Worm (Caenorhabditis elegans): ENCODE data around the gene nlp-21.

The nlp-21 gene

DNA sequence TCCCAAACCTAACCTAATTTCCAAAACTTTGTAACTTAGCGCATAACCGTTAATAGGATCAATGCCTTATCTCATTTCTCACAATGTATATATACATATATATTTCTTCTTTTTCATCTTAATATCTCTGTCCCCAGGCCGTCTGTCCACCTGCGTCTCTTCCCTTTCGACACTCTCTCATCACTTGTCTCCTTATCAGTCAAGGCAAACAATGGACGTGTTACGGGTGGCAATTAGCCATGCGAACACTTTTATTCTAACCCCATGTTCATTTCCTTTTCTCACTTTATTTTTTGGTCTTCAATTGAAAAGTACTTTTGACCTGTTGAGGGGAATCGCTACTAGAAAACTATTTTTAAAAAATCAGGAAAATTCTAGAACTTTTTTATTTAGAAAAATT lies 35.6 kb downstream of the nlp-21 start:
- no peak for TF ChIP-seq ref-1 (GFP tag; conservative IDR thresholded peaks at IDR 0.05)
- TF ChIP-seq med-1 (GFP tag; optimal IDR thresholded peaks at IDR 0.05; ENCODE audit: insufficient read depth) = no peak
- no peak for TF ChIP-seq tab-1 (GFP tag; IDR thresholded peaks at IDR 0.05)
- no peak for TF ChIP-seq klf-2 (GFP tag; conservative IDR thresholded peaks at IDR 0.05)
- TF ChIP-seq cog-1 (tag; optimal IDR thresholded peaks at IDR 0.05) = no peak
- no peak for TF ChIP-seq T22C8.4 (GFP tag; IDR thresholded peaks at IDR 0.05)
- no peak for TF ChIP-seq ztf-23 (GFP tag; IDR thresholded peaks at IDR 0.05)
- no peak for TF ChIP-seq flt-1 (GFP tag; IDR thresholded peaks at IDR 0.05)
- TF ChIP-seq ztf-29 (GFP tag; IDR thresholded peaks at IDR 0.05) = no peak

DNA sequence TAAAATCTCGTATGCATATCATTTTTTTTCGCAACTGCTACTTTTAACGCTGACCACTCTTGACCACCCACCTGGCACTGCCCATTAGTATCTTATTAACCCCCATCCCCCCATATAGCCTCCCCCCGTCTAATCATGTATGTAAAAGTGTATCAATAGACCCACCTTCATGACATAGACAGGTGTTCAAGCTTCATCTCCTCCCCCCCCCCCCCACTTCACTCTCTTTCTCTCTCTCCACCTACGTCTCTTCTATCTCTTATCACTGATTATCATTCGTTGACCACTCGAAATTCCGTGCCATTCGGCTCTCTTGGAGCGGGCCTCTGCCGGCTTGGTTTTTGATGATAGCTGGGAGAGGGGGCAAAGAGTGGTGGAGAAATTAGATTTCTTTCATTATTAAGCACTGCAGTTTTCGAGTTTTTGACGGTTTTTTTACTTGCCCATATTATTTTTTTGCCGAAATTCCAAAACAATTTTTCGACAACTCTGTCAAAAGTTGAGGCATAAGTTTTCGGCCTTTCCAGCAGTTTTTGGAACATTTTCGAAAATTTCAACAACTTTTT lies 37.2 kb downstream of the nlp-21 start:
- no peak for TF ChIP-seq tab-1 (GFP tag; IDR thresholded peaks at IDR 0.05)
- no peak for TF ChIP-seq ztf-29 (GFP tag; IDR thresholded peaks at IDR 0.05)
- no peak for TF ChIP-seq med-1 (GFP tag; optimal IDR thresholded peaks at IDR 0.05; ENCODE audit: insufficient read depth)
- TF ChIP-seq klf-2 (GFP tag; conservative IDR thresholded peaks at IDR 0.05) = no peak
- TF ChIP-seq ref-1 (GFP tag; conservative IDR thresholded peaks at IDR 0.05) = no peak
- TF ChIP-seq flt-1 (GFP tag; IDR thresholded peaks at IDR 0.05) = no peak
- TF ChIP-seq T22C8.4 (GFP tag; IDR thresholded peaks at IDR 0.05) = no peak
- TF ChIP-seq ztf-23 (GFP tag; IDR thresholded peaks at IDR 0.05) = no peak
- no peak for TF ChIP-seq cog-1 (tag; optimal IDR thresholded peaks at IDR 0.05)

DNA sequence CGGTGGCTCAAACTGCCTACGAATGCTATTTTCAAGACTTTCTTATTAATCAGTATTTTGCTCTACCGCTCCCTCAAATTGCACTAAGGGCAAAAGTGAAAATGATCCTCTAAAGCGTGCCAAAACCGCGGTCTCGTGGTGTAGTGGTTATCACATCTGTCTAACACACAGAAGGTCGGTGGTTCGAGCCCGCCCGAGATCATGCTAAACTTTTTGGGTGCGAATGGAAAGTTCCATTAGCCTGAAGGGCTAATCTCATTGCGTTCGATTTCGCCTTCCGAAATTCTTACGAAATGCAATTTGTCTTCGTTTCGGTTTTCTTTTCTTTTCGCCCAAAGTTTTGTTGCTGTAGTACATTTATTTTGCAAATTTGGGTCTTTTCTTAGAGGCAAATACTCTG lies 39.6 kb downstream of the nlp-21 start:
- TF ChIP-seq T22C8.4 (GFP tag; IDR thresholded peaks at IDR 0.05) = no peak
- TF ChIP-seq ztf-23 (GFP tag; IDR thresholded peaks at IDR 0.05) = peak; percentile 58; the same call in 1 of the 2 replicates
- no peak for TF ChIP-seq flt-1 (GFP tag; IDR thresholded peaks at IDR 0.05)
- TF ChIP-seq ref-1 (GFP tag; conservative IDR thresholded peaks at IDR 0.05) = no peak
- 0 out of 2 replicates have a peak, but pooled peaks have one; percentile 16 for TF ChIP-seq klf-2 (GFP tag; conservative IDR thresholded peaks at IDR 0.05)
- TF ChIP-seq cog-1 (tag; optimal IDR thresholded peaks at IDR 0.05) = no peak
- no peak for TF ChIP-seq med-1 (GFP tag; optimal IDR thresholded peaks at IDR 0.05; ENCODE audit: insufficient read depth)
- no peak for TF ChIP-seq ztf-29 (GFP tag; IDR thresholded peaks at IDR 0.05)
- TF ChIP-seq tab-1 (GFP tag; IDR thresholded peaks at IDR 0.05) = peak; percentile 51; the same call in 1 of the 2 replicates

ce11 chrIII:11352840-11353239 lies 40.2 kb downstream of the nlp-21 start:
- TF ChIP-seq ztf-29 (GFP tag; IDR thresholded peaks at IDR 0.05) = no peak
- TF ChIP-seq tab-1 (GFP tag; IDR thresholded peaks at IDR 0.05) = peak; percentile 81; the same call in 1 of the 2 replicates
- no peak for TF ChIP-seq T22C8.4 (GFP tag; IDR thresholded peaks at IDR 0.05)
- peak; percentile 83 for TF ChIP-seq flt-1 (GFP tag; IDR thresholded peaks at IDR 0.05)
- no peak for TF ChIP-seq med-1 (GFP tag; optimal IDR thresholded peaks at IDR 0.05; ENCODE audit: insufficient read depth)
- no peak for TF ChIP-seq cog-1 (tag; optimal IDR thresholded peaks at IDR 0.05)
- TF ChIP-seq ref-1 (GFP tag; conservative IDR thresholded peaks at IDR 0.05) = 0 out of 2 replicates have a peak, but pooled peaks have one; percentile 23
- TF ChIP-seq ztf-23 (GFP tag; IDR thresholded peaks at IDR 0.05) = 0 out of 2 replicates have a peak, but pooled peaks have one; percentile 37
- TF ChIP-seq klf-2 (GFP tag; conservative IDR thresholded peaks at IDR 0.05) = no peak

- TF ChIP-seq ref-1 (GFP tag; conservative IDR thresholded peaks at IDR 0.05) (no peak), ztf-29 (GFP tag; IDR thresholded peaks at IDR 0.05) (no peak), tab-1 (GFP tag; IDR thresholded peaks at IDR 0.05) (no peak), ztf-23 (GFP tag; IDR thresholded peaks at IDR 0.05) (no peak), cog-1 (tag; optimal IDR thresholded peaks at IDR 0.05) (no peak), T22C8.4 (GFP tag; IDR thresholded peaks at IDR 0.05) (no peak), med-1 (GFP tag; optimal IDR thresholded peaks at IDR 0.05; ENCODE audit: insufficient read depth) (no peak)
Observed at ce11 chrIII:11350107-11350826, 42.8 kb downstream of the nlp-21 start.

DNA sequence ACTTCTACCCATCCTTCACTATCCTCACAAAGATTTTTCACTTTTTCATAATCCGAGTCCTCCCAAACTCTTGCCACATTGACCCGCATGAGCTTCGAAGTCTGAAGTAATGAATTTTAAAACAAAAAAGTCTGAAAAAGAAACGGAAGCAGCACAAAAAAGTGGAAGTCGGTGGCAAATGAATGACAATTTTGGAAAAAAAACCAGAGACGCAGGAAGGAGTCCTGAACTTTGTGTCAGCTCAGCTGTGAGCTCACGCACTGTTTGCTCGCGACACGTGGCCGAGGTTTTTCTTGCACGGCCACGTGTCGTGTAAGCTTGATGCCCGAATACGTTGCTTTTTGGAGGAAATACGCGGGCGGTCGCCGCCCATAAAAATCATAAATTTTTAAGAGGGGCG lies 46.7 kb downstream of the nlp-21 start, which contains the start of gene T28D6.7:
Gene T28D6.7 (minus strand): TSS at position 101 of the 400 bp plus-strand sequence.
- TF ChIP-seq flt-1 (GFP tag; IDR thresholded peaks at IDR 0.05) = no peak
- TF ChIP-seq tab-1 (GFP tag; IDR thresholded peaks at IDR 0.05) = no peak
- TF ChIP-seq ref-1 (GFP tag; conservative IDR thresholded peaks at IDR 0.05) = no peak
- no peak for TF ChIP-seq klf-2 (GFP tag; conservative IDR thresholded peaks at IDR 0.05)
- no peak for TF ChIP-seq cog-1 (tag; optimal IDR thresholded peaks at IDR 0.05)
- TF ChIP-seq T22C8.4 (GFP tag; IDR thresholded peaks at IDR 0.05) = no peak
- TF ChIP-seq ztf-29 (GFP tag; IDR thresholded peaks at IDR 0.05) = no peak
- no peak for TF ChIP-seq med-1 (GFP tag; optimal IDR thresholded peaks at IDR 0.05; ENCODE audit: insufficient read depth)
- TF ChIP-seq ztf-23 (GFP tag; IDR thresholded peaks at IDR 0.05) = no peak

ce11 chrIII:11344125-11344524 lies 48.9 kb downstream of the nlp-21 start:
- TF ChIP-seq med-1 (GFP tag; optimal IDR thresholded peaks at IDR 0.05; ENCODE audit: insufficient read depth) (no peak), T22C8.4 (GFP tag; IDR thresholded peaks at IDR 0.05) (no peak), ztf-23 (GFP tag; IDR thresholded peaks at IDR 0.05) (no peak), ztf-29 (GFP tag; IDR thresholded peaks at IDR 0.05) (no peak), tab-1 (GFP tag; IDR thresholded peaks at IDR 0.05) (no peak), flt-1 (GFP tag; IDR thresholded peaks at IDR 0.05) (no peak), klf-2 (GFP tag; conservative IDR thresholded peaks at IDR 0.05) (no peak), cog-1 (tag; optimal IDR thresholded peaks at IDR 0.05) (no peak), ref-1 (GFP tag; conservative IDR thresholded peaks at IDR 0.05) (no peak)

DNA sequence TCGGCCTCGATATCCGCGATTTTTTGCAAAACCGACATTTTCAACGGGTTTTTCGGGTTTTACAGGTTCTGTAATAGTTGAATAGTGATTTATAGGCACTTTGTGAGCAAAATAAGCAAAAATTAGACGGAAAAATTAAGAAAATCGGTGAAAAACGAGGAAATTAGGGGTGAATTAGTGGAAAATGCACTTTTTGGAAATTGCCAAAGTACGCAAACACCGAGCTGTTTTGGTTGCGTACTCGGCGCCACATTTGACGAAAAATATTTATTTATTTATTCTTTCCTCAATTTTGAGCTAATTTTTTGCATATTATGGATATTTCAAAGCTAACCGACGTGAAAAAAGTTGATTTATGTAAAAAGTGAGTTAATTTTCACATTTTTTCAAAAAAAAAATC lies 50.0 kb downstream of the nlp-21 start, which contains the start of the genes T28D6.6 and pen-2:
Gene T28D6.6 (minus strand): TSS at position 68 of the 400 bp plus-strand sequence.
Gene pen-2 (plus strand): TSS at position 282 of the 400 bp plus-strand sequence.
- no peak for TF ChIP-seq tab-1 (GFP tag; IDR thresholded peaks at IDR 0.05)
- no peak for TF ChIP-seq ref-1 (GFP tag; conservative IDR thresholded peaks at IDR 0.05)
- no peak for TF ChIP-seq ztf-23 (GFP tag; IDR thresholded peaks at IDR 0.05)

DNA sequence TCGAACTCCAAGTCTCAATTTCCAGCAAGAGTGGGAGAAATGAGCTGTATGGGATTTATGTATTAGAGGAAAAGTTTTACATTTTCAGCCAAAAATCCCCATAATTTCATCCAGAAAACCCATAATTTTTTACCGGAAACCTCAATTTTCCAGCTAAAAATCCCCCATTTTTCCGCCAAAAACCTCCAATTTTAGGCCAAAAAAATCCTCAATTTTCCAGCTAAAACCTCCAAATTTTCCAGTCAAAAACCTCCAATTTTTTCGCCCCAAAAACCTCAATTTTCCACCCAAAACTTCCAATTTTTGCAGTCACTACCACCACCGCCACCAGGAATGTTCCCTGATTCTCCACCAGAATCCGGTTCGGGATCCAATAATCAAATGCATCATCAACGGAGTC lies 51.6 kb downstream of the nlp-21 start:
- no peak for TF ChIP-seq ztf-29 (GFP tag; IDR thresholded peaks at IDR 0.05)
- TF ChIP-seq ztf-23 (GFP tag; IDR thresholded peaks at IDR 0.05) = no peak
- no peak for TF ChIP-seq T22C8.4 (GFP tag; IDR thresholded peaks at IDR 0.05)
- TF ChIP-seq ref-1 (GFP tag; conservative IDR thresholded peaks at IDR 0.05) = no peak
- TF ChIP-seq tab-1 (GFP tag; IDR thresholded peaks at IDR 0.05) = no peak
- no peak for TF ChIP-seq med-1 (GFP tag; optimal IDR thresholded peaks at IDR 0.05; ENCODE audit: insufficient read depth)
- no peak for TF ChIP-seq klf-2 (GFP tag; conservative IDR thresholded peaks at IDR 0.05)
- TF ChIP-seq flt-1 (GFP tag; IDR thresholded peaks at IDR 0.05) = no peak
